Worm (Caenorhabditis elegans): ENCODE results near the gene coa-3.

DNA sequence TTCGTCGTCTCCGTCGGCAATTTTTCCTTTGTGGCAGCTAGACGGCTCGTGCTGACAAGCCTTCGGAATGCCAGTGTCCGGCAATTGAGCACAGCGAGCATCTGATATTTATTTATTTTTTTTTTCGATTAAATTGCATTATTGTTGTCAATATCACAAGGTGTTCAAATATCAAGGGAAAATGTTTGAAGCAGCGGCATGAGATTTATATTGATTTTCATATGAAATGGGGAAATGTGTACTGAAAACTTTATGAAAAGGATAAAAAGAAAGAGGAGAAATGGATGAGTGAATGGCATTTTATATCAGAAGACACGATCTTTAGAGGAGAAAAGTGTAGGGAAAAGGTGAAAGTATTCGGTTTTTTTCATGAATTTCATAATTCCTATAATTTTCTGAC, at the start of gene coa-3:
- no peak for TF ChIP-seq ZK546.5 (tag; optimal IDR thresholded peaks at IDR 0.05)
- no peak for TF ChIP-seq nhr-10 (tag; optimal IDR thresholded peaks at IDR 0.05)
- TF ChIP-seq skn-1 (tag; optimal IDR thresholded peaks at IDR 0.05) = no peak
- TF ChIP-seq F13H6.1 (tag; optimal IDR thresholded peaks at IDR 0.05) = no peak
- TF ChIP-seq crh-2 (tag; optimal IDR thresholded peaks at IDR 0.05) = no peak
- no peak for TF ChIP-seq ceh-82 (tag; optimal IDR thresholded peaks at IDR 0.05)
- no peak for TF ChIP-seq unc-55 (GFP tag; optimal IDR thresholded peaks at IDR 0.05)
